Fruit fly (Drosophila melanogaster) Kc167 (cell line): ENCODE results near the gene CG15563.

Experiments used
- Myc ChIP-seq: fragments of >200 bp; optimal IDR thresholded peaks from 2 replicates; lab custom pipeline; 2017; ENCODE audit warnings: missing external identifiers
- Sin3A ChIP-seq: fragments of >200 bp; optimal IDR thresholded peaks from 2 replicates; lab custom pipeline; 2018; ENCODE audit warnings: missing external identifiers
- h ChIP-seq: fragments of >200 bp; optimal IDR thresholded peaks from 3 replicates; lab custom pipeline; 2018; ENCODE audit warnings: missing external identifiers
- insv ChIP-seq: fragments of >200 bp; optimal IDR thresholded peaks from 3 replicates; lab custom pipeline; 2018; ENCODE audit warnings: missing external identifiers
- psq ChIP-seq: fragments of >200 bp; optimal IDR thresholded peaks from 2 replicates; lab custom pipeline; 2017; ENCODE audit warnings: missing external identifiers
- ttk ChIP-seq: sonication (Bioruptor generic); optimal IDR thresholded peaks from 2 replicates; lab custom pipeline; 2017; ENCODE audit warnings: missing external identifiers

The CG15563 gene

DNA sequence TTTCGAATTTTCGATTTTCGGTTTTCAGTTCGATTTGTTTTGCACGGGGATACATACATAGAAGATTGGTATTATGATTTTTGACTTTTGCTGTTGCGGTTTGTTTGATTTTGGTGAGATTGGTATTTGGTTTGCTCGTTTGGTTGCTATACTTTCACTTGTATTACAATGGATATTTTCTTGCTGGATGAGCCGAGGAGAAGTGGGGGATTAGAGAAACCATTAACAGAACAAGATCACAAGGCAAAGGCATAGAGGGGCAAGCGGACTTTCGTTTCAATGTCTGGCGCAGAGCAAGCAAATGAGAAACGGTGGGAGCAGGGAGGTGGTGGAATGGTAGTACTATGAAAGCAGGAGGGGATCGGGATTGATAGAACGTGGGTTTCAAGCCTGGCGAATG lies at the start of gene CG15563:
Gene CG15563 (minus strand): TSS at position 101 of the 400 bp plus-strand sequence.
- TF ChIP-seq ttk (lab: Kevin White, UChicago): no peak
- TF ChIP-seq insv (lab: Kevin White, UChicago): no peak
- no peak for TF ChIP-seq Myc (lab: Kevin White, UChicago)
- TF ChIP-seq psq (lab: Kevin White, UChicago): no peak
- no peak for TF ChIP-seq h
- TF ChIP-seq Sin3A (lab: Kevin White, UChicago): no peak

DNA sequence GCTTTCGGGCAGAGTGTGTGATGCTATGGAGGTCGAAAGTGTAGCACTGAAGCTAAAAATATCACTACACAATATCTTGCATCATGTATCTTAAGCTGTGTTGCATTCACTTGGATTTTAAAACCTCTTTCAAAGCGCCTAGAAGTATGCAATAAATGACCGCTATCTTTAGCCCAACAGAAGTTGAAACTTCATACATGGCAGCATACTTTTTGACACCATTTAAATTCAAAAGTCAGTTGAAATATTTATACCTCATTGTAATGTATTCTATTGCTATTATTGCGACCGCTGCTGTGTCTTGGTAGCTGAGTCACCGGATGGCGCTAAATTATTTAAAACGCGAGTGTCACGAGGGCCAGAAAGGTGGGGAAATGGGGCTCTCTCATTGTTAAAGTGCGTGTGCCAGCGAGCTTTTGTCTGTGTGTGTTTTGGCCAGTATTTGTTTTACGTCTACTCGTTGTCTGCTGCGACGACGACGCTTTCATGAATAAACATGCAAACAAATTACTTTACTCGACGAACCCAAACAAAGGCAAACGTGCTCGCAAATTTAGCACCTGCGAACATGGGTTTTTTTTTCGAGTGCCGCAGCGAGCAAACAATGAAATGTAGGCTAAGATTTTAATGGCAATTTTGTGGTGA lies 38.8 kb upstream of the CG15563 start:
- TF ChIP-seq ttk (lab: Kevin White, UChicago) (no peak), h (no peak), psq (lab: Kevin White, UChicago) (no peak), Myc (lab: Kevin White, UChicago) (no peak)

DNA sequence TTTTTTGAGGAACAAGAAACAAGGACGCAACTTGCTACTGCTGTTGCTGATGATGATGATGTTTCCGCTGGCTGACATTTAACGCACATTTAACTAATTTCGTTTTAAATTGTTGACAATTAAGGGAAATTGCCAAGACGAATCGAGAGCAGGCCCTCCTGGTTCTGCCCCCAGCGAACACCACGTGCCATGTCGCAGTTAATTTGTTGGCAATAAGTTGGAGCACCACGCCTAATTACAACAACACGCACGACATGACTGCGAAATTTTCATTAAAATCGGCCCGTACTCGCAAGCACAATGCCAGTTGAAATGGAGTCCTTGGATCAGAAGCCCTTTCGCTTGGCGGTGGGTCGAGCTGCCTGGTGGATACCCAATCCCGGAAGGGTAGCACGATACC lies 33.3 kb upstream of the CG15563 start, which contains the start of gene ppk24:
Gene ppk24 (plus strand): TSS at position 301 of the 400 bp plus-strand sequence.
- no peak for TF ChIP-seq insv (lab: Kevin White, UChicago)
- no peak for TF ChIP-seq h
- TF ChIP-seq psq (lab: Kevin White, UChicago): no peak
- TF ChIP-seq Myc (lab: Kevin White, UChicago): no peak
- no peak for TF ChIP-seq ttk (lab: Kevin White, UChicago)
- TF ChIP-seq Sin3A (lab: Kevin White, UChicago): no peak

DNA sequence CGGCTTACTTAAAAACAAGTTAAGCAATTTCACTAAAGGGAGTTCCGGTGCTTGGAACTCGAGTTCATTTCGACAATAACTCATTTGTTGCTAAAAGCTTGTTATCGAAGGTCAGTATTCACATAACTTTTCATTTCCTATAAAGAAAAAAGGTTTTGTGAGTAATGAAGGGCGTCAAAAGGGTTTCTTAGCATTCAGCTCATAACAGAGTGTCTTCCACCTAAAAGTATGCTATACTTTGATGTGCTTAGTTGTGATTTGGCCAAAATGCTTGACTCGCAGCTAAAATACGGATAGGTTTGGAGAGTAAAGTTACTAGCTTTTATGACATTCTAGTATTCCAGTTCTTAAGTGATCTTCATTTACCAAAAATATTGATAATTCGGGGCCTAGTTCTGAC lies 31.8 kb upstream of the CG15563 start:
- TF ChIP-seq insv (lab: Kevin White, UChicago): no peak
- no peak for TF ChIP-seq Sin3A (lab: Kevin White, UChicago)
- TF ChIP-seq Myc (lab: Kevin White, UChicago): no peak
- TF ChIP-seq ttk (lab: Kevin White, UChicago): no peak
- no peak for TF ChIP-seq psq (lab: Kevin White, UChicago)
- no peak for TF ChIP-seq h

dm6 chr3R:31262298-31262697 lies 30.2 kb upstream of the CG15563 start, which contains the start of gene CAH5:
CAH5 (plus strand) TSS chr3R:31262598.
- TF ChIP-seq ttk (lab: Kevin White, UChicago): no peak
- TF ChIP-seq Myc (lab: Kevin White, UChicago): no peak
- no peak for TF ChIP-seq psq (lab: Kevin White, UChicago)
- TF ChIP-seq Sin3A (lab: Kevin White, UChicago): no peak
- TF ChIP-seq h: no peak
- TF ChIP-seq insv (lab: Kevin White, UChicago): no peak

dm6 chr3R:31259947-31260346 lies 27.8 kb upstream of the CG15563 start, which contains the start of gene CAH16:
CAH16 (plus strand) TSS chr3R:31260247.
- TF ChIP-seq Myc (lab: Kevin White, UChicago): no peak
- no peak for TF ChIP-seq h
- no peak for TF ChIP-seq Sin3A (lab: Kevin White, UChicago)
- no peak for TF ChIP-seq insv (lab: Kevin White, UChicago)
- TF ChIP-seq psq (lab: Kevin White, UChicago): no peak
- no peak for TF ChIP-seq ttk (lab: Kevin White, UChicago)

- TF ChIP-seq Myc (lab: Kevin White, UChicago) (no peak), ttk (lab: Kevin White, UChicago) (no peak), h (no peak), Sin3A (lab: Kevin White, UChicago) (no peak), psq (lab: Kevin White, UChicago) (no peak), insv (lab: Kevin White, UChicago) (no peak)
Measured at dm6 chr3R:31257299-31257698, 25.2 kb upstream of the CG15563 start, which contains the start of gene CAH6. CAH6 (plus strand) TSS chr3R:31257599.

DNA sequence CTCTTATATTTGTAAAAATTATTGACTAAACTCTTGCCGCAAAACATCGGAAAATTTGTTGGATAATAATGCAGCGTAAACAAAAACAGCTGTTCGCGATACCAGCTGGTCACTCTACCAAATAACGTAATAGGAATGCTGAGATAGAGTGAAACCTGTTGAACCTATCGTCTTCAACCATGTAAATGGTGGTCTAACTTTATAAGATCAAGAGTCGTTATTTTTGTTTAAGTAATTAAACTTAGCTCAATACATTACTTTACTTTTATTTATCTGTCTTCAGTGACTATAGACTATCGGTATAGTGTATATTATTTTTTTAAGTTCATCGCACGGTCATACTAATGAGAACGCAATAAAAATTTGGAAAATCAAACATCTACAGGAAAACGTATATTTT lies 22.7 kb upstream of the CG15563 start, which contains the start of the genes CG1750 and spn-F:
Gene CG1750 (minus strand): TSS at position 93 of the 400 bp plus-strand sequence.
Gene spn-F (plus strand): TSS at position 320 of the 400 bp plus-strand sequence.
- TF ChIP-seq insv (lab: Kevin White, UChicago) (no peak), Myc (lab: Kevin White, UChicago) (no peak), psq (lab: Kevin White, UChicago) (no peak), h (no peak), ttk (lab: Kevin White, UChicago) (no peak), Sin3A (lab: Kevin White, UChicago) (no peak)

dm6 chr3R:31252093-31252962 lies 20.2 kb upstream of the CG15563 start, which contains the start of the genes qless and mRpL32:
qless (minus strand) TSS chr3R:31252608.
mRpL32 (plus strand) TSS chr3R:31252872.
- TF ChIP-seq psq (lab: Kevin White, UChicago) (no peak), ttk (lab: Kevin White, UChicago) (no peak), Myc (lab: Kevin White, UChicago) (no peak)

- TF ChIP-seq Sin3A (lab: Kevin White, UChicago) (no peak), ttk (lab: Kevin White, UChicago) (no peak), psq (lab: Kevin White, UChicago) (no peak), insv (lab: Kevin White, UChicago) (no peak), Myc (lab: Kevin White, UChicago) (no peak)
Measured at dm6 chr3R:31251130-31251770, 19.1 kb upstream of the CG15563 start.
